Worm (Caenorhabditis elegans) whole organism, L4 larva: ENCODE data around the gene cec-2.
A peak's percentile ranks its signal among the peaks of the same experiment; 100 is the strongest.

Source experiments
- F44E2.7 ChIP-seq: fragments of 200-800 bp; sonication (Bioruptor generic); IDR thresholded peaks from 2 replicates; pipeline ENCODE4 v2.1.2; 2022; ENCODE audit warnings: missing genetic modification characterization, missing compliant biosample characterization
- F49E8.2 ChIP-seq: sonication (generic microtip); optimal IDR thresholded peaks from 2 replicates; lab custom pipeline; 2016; ENCODE audit warnings: missing compliant biosample characterization, mild to moderate bottlenecking, missing genetic modification characterization, borderline replicate concordance
- T20F7.1 ChIP-seq: fragments of 200-800 bp; sonication (Bioruptor generic); optimal IDR thresholded peaks from 2 replicates; lab custom pipeline; 2018; ENCODE audit warnings: mild to moderate bottlenecking, missing genetic modification characterization, missing compliant biosample characterization
- T26A8.4 ChIP-seq: fragments of 200-800 bp; sonication (Bioruptor generic); IDR thresholded peaks from 2 replicates; pipeline ENCODE4 v1.3.6; 2022; ENCODE audit warnings: missing genetic modification characterization, missing compliant biosample characterization
- ZK337.2 ChIP-seq: fragments of 200-800 bp; sonication (Bioruptor generic); IDR thresholded peaks from 2 replicates; pipeline ENCODE4 v1.3.6; 2022; ENCODE audit warnings: missing genetic modification reagents, missing genetic modification characterization, missing compliant biosample characterization
- aha-1 ChIP-seq: fragments of 150-350 bp; peaks from one replicate; lab custom pipeline; 2014; ENCODE audit warnings: missing biosample characterization, missing genetic modification characterization
- arid-1 ChIP-seq: fragments of 200-800 bp; sonication (Bioruptor generic); conservative IDR thresholded peaks from 2 replicates; pipeline ENCODE4 v1.3.6; 2022; ENCODE audit warnings: missing genetic modification reagents, missing genetic modification characterization, missing compliant biosample characterization
- attf-4 ChIP-seq: sonication (generic microtip); optimal IDR thresholded peaks from 3 replicates; lab custom pipeline; 2017; ENCODE audit warnings: missing biosample characterization, missing genetic modification characterization
- ceh-32 ChIP-seq: sonication (generic microtip); optimal IDR thresholded peaks from 2 replicates; lab custom pipeline; 2016; ENCODE audit warnings: mild to moderate bottlenecking, missing genetic modification characterization, missing compliant biosample characterization; ENCODE audit not compliant: poor library complexity
- ceh-62 ChIP-seq: sonication (generic microtip); optimal IDR thresholded peaks from 2 replicates; lab custom pipeline; 2017; ENCODE audit warnings: missing biosample characterization, missing genetic modification characterization
- cey-2 ChIP-seq: sonication (generic microtip); optimal IDR thresholded peaks from 3 replicates; lab custom pipeline; 2017; ENCODE audit warnings: missing genetic modification characterization, mild to moderate bottlenecking, missing compliant biosample characterization, antibody characterized with exemption, borderline replicate concordance; ENCODE audit not compliant: insufficient read depth
- daf-12 ChIP-seq: fragments of 150-350 bp; optimal IDR thresholded peaks from 2 replicates; lab custom pipeline; 2014; ENCODE audit warnings: missing biosample characterization, missing genetic modification reagents, missing genetic modification characterization
- daf-16 ChIP-seq, 3 experiments: sonication (generic microtip); optimal IDR thresholded peaks; 2 replicates each; lab custom pipeline; 2016 to 2017; ENCODE audit warnings: missing genetic modification characterization in 3 of 3, missing genetic modification reagents in 3 of 3, mild to moderate bottlenecking in 2 of 3, missing compliant biosample characterization in 2 of 3, missing biosample characterization in 1 of 3, moderate library complexity in 1 of 3
- daf-19 ChIP-seq: fragments of 200-800 bp; sonication (Bioruptor generic); conservative IDR thresholded peaks from 2 replicates; pipeline ENCODE4 v1.3.6; 2022; ENCODE audit warnings: missing genetic modification characterization, missing compliant biosample characterization
- daf-8 ChIP-seq: fragments of 200-800 bp; sonication (Bioruptor generic); IDR thresholded peaks from 2 replicates; pipeline ENCODE4 v1.3.6; 2022; ENCODE audit warnings: missing genetic modification characterization, missing compliant biosample characterization
- dmd-6 ChIP-seq: fragments of 200-800 bp; sonication (Bioruptor generic); IDR thresholded peaks from 2 replicates; pipeline ENCODE4 v1.3.6; 2022; ENCODE audit warnings: missing genetic modification reagents, missing genetic modification characterization, missing compliant biosample characterization
- dpl-1 ChIP-seq: fragments of 150-350 bp; optimal IDR thresholded peaks from 2 replicates; lab custom pipeline; 2014; ENCODE audit warnings: missing biosample characterization, missing genetic modification reagents, missing genetic modification characterization
- egl-43 ChIP-seq: fragments of 200-800 bp; sonication (Bioruptor generic); IDR thresholded peaks from 2 replicates; pipeline ENCODE4 v1.3.6; 2022; ENCODE audit warnings: missing genetic modification reagents, missing genetic modification characterization, missing compliant biosample characterization
- gei-8 ChIP-seq: fragments of 200-800 bp; sonication (Bioruptor generic); optimal IDR thresholded peaks from 2 replicates; lab custom pipeline; 2018; ENCODE audit warnings: mild to moderate bottlenecking, missing genetic modification characterization, missing compliant biosample characterization
- hlh-11 ChIP-seq: fragments of 200-800 bp; sonication (Bioruptor generic); optimal IDR thresholded peaks from 2 replicates; lab custom pipeline; 2018; ENCODE audit warnings: mild to moderate bottlenecking, missing genetic modification characterization, missing compliant biosample characterization
- hlh-30 ChIP-seq: sonication (generic microtip); optimal IDR thresholded peaks from 2 replicates; lab custom pipeline; 2017; ENCODE audit warnings: antibody characterized with exemption, mild to moderate bottlenecking, missing genetic modification characterization, missing compliant biosample characterization; ENCODE audit not compliant: insufficient read depth
- hmg-1.1 ChIP-seq: fragments of 200-800 bp; sonication (Bioruptor generic); IDR thresholded peaks from 2 replicates; pipeline ENCODE4 v1.3.6; 2022; ENCODE audit warnings: missing genetic modification reagents, missing genetic modification characterization, missing compliant biosample characterization
- lim-7 ChIP-seq: fragments of 200-800 bp; sonication (Bioruptor generic); IDR thresholded peaks from 2 replicates; pipeline ENCODE4 v1.3.6; 2022; ENCODE audit warnings: missing genetic modification characterization, missing compliant biosample characterization
- lir-3 ChIP-seq: sonication (generic microtip); optimal IDR thresholded peaks from 2 replicates; lab custom pipeline; 2016; ENCODE audit warnings: mild to moderate bottlenecking, missing genetic modification characterization, missing compliant biosample characterization
- lsy-2 ChIP-seq, 2 experiments: fragments of 150-350 bp in 1 of 2; sonication (generic microtip) in 1 of 2; optimal IDR thresholded peaks; 2 replicates each; lab custom pipeline; 2014 to 2017; ENCODE audit warnings: missing biosample characterization in 2 of 2, missing genetic modification characterization in 2 of 2
- madf-9 ChIP-seq: fragments of 200-800 bp; sonication (Bioruptor generic); conservative IDR thresholded peaks from 2 replicates; pipeline ENCODE4 v1.3.6; 2022; ENCODE audit warnings: missing genetic modification reagents, missing genetic modification characterization, missing compliant biosample characterization
- mep-1 ChIP-seq: fragments of 150-350 bp; sonication (generic microtip); optimal IDR thresholded peaks from 3 replicates; lab custom pipeline; 2014; ENCODE audit warnings: missing biosample characterization, missing genetic modification characterization
- mes-2 ChIP-seq: sonication (generic microtip); optimal IDR thresholded peaks from 2 replicates; lab custom pipeline; 2016; ENCODE audit warnings: missing genotype, mild to moderate bottlenecking, missing genetic modification characterization, missing compliant biosample characterization; ENCODE audit not compliant: poor library complexity, severe bottlenecking
- nhr-237 ChIP-seq: sonication (generic microtip); optimal IDR thresholded peaks from 2 replicates; lab custom pipeline; 2017; ENCODE audit warnings: missing biosample characterization, missing genetic modification characterization
- nhr-25 ChIP-seq: sonication (generic microtip); optimal IDR thresholded peaks from 2 replicates; lab custom pipeline; 2017; ENCODE audit warnings: missing genetic modification characterization, mild to moderate bottlenecking, missing compliant biosample characterization, antibody characterized with exemption, moderate library complexity, borderline replicate concordance; ENCODE audit not compliant: insufficient read depth
- nhr-28 ChIP-seq: fragments of 150-350 bp; optimal IDR thresholded peaks from 2 replicates; lab custom pipeline; 2014; ENCODE audit warnings: missing biosample characterization, missing genetic modification characterization
- nhr-41 ChIP-seq: fragments of 200-800 bp; sonication (Bioruptor generic); IDR thresholded peaks from 2 replicates; pipeline ENCODE4 v1.3.6; 2022; ENCODE audit warnings: missing genetic modification reagents, missing genetic modification characterization, missing compliant biosample characterization
- nhr-42 ChIP-seq: fragments of 200-800 bp; sonication (Bioruptor generic); IDR thresholded peaks from 2 replicates; pipeline ENCODE4 v1.3.6; 2022; ENCODE audit warnings: missing genetic modification characterization, missing compliant biosample characterization
- nhr-48 ChIP-seq: sonication (generic microtip); optimal IDR thresholded peaks from 2 replicates; lab custom pipeline; 2016; ENCODE audit warnings: mild to moderate bottlenecking, missing genetic modification characterization, missing compliant biosample characterization
- php-3 ChIP-seq: fragments of 200-800 bp; sonication (Bioruptor generic); IDR thresholded peaks from 2 replicates; pipeline ENCODE4 v1.3.6; 2022; ENCODE audit warnings: missing genetic modification reagents, missing genetic modification characterization, missing compliant biosample characterization
- pqm-1 ChIP-seq: sonication (generic microtip); optimal IDR thresholded peaks from 2 replicates; lab custom pipeline; 2017; ENCODE audit warnings: missing biosample characterization, missing genetic modification characterization
- set-16 ChIP-seq: fragments of 200-800 bp; sonication (Bioruptor generic); IDR thresholded peaks from 2 replicates; pipeline ENCODE4 v1.3.6; 2022; ENCODE audit warnings: missing genetic modification reagents, missing genetic modification characterization, missing compliant biosample characterization
- snpc-1.2 ChIP-seq: fragments of 200-800 bp; sonication (Bioruptor generic); IDR thresholded peaks from 2 replicates; pipeline ENCODE4 v1.3.6; 2022; ENCODE audit warnings: missing genetic modification reagents, missing genetic modification characterization, missing compliant biosample characterization
- spr-1 ChIP-seq: sonication (generic microtip); optimal IDR thresholded peaks from 2 replicates; lab custom pipeline; 2016; ENCODE audit warnings: mild to moderate bottlenecking, missing genetic modification characterization, missing compliant biosample characterization
- tag-97 ChIP-seq: fragments of 200-800 bp; sonication (Bioruptor generic); IDR thresholded peaks from 2 replicates; pipeline ENCODE4 v1.3.6; 2022; ENCODE audit warnings: missing genetic modification characterization, missing compliant biosample characterization
- unc-39 ChIP-seq: sonication (generic microtip); optimal IDR thresholded peaks from 2 replicates; lab custom pipeline; 2017; ENCODE audit warnings: missing biosample characterization, missing genetic modification characterization
- vab-7 ChIP-seq: fragments of 200-800 bp; sonication (Bioruptor generic); IDR thresholded peaks from 2 replicates; pipeline ENCODE4 v1.3.6; 2022; ENCODE audit warnings: missing genetic modification reagents, missing genetic modification characterization, missing compliant biosample characterization
- zag-1 ChIP-seq: fragments of 150-350 bp; optimal IDR thresholded peaks from 2 replicates; lab custom pipeline; 2014; ENCODE audit warnings: missing biosample characterization, missing genetic modification characterization
- zip-11 ChIP-seq: fragments of 200-800 bp; sonication (Bioruptor generic); IDR thresholded peaks from 2 replicates; pipeline ENCODE4 v1.3.6; 2022; ENCODE audit warnings: missing genetic modification characterization, missing compliant biosample characterization
- ztf-11 ChIP-seq: fragments of 150-350 bp; optimal IDR thresholded peaks from 2 replicates; lab custom pipeline; 2014; ENCODE audit warnings: missing biosample characterization, missing genetic modification characterization

Gene cec-2

DNA sequence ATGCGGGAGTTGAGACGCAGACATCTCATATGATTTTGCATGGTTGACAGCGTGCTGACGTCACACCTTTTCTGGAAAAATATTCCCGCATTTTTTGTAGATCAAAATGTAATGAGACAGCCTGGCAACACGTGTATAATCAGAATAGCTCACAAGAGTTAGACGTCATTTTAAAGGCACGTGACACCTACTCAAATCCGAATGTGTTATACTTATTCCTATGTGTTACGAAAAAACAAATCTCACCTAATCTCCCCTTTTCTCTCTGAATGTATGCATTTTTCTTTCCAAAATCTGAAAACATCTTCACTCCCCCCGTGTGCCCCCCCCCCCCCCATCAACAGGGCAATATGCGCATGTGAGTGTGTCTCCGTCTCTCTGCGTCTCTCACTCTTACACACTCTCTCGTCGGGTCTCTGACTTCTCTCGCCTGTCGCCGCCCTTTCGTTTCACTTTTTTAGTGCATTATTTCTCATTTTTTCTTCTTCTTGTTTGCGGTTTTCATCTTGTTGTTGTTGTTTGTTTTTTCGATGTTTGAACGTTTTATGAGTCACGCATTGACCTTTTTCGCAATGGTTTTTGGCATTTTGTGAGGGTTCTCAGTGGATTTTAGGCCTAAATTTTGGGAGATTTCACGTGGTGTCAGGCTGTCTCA, 2.1 kb upstream of the cec-2 start (continued):
- TF ChIP-seq cey-2 (tag; lab: Kevin White, UChicago), result no peak
- TF ChIP-seq dmd-6 (GFP tag; lab: Robert Waterston, UW), result peak; percentile 40
- no peak for TF ChIP-seq lir-3 (tag; lab: Kevin White, UChicago)
- TF ChIP-seq attf-4 (tag; lab: Kevin White, UChicago), result no peak
- peak; percentile 72 for TF ChIP-seq T20F7.1
- no peak for TF ChIP-seq daf-19
- peak; percentile 71 for TF ChIP-seq hmg-1.1 (GFP tag; lab: Robert Waterston, UW)
- TF ChIP-seq ceh-32, result no peak
- TF ChIP-seq F44E2.7 (GFP tag; lab: Robert Waterston, UW), result no peak
- TF ChIP-seq nhr-25, result no peak
- TF ChIP-seq hlh-30 (tag; lab: Kevin White, UChicago), result peak; percentile 88
- TF ChIP-seq dpl-1, result peak; percentile 29
- TF ChIP-seq madf-9 (GFP tag; lab: Robert Waterston, UW), result no peak
- TF ChIP-seq snpc-1.2, result no peak
- TF ChIP-seq unc-39 (tag; lab: Kevin White, UChicago), result no peak
- TF ChIP-seq daf-12 (tag; lab: Kevin White, UChicago), result no peak
- no peak for TF ChIP-seq spr-1
- no peak for TF ChIP-seq zip-11
- no peak for TF ChIP-seq ztf-11 (tag; lab: Kevin White, UChicago)
- no peak for TF ChIP-seq php-3 (GFP tag; lab: Robert Waterston, UW)
- no peak for TF ChIP-seq nhr-42
- no peak for TF ChIP-seq mep-1 (tag; lab: Kevin White, UChicago)
- no peak for TF ChIP-seq lim-7 (GFP tag; lab: Robert Waterston, UW)
- TF ChIP-seq F49E8.2 (tag; lab: Kevin White, UChicago), result no peak
- TF ChIP-seq ceh-62 (tag; lab: Kevin White, UChicago), result no peak
- TF ChIP-seq aha-1, result peak; percentile 65
- no peak for TF ChIP-seq vab-7 (GFP tag; lab: Robert Waterston, UW)
- no peak for TF ChIP-seq zag-1 (tag; lab: Kevin White, UChicago)
- peak; percentile 4 for TF ChIP-seq nhr-28 (tag; lab: Kevin White, UChicago)
- TF ChIP-seq ZK337.2, result no peak
- no peak for TF ChIP-seq nhr-41 (GFP tag; lab: Robert Waterston, UW)
- no peak for TF ChIP-seq mes-2 (tag; lab: Kevin White, UChicago)
- TF ChIP-seq daf-8, result no peak
- no peak for TF ChIP-seq nhr-237
- TF ChIP-seq tag-97 (GFP tag; lab: Robert Waterston, UW), result no peak
- peak; percentile 79 for TF ChIP-seq hlh-11 (tag; lab: Kevin White, UChicago)
- no peak for TF ChIP-seq nhr-48 (tag; lab: Kevin White, UChicago)
- no peak for TF ChIP-seq T26A8.4 (GFP tag; lab: Robert Waterston, UW)
- TF ChIP-seq egl-43, result no peak
- no peak for TF ChIP-seq pqm-1 (tag; lab: Kevin White, UChicago)
- no peak for TF ChIP-seq gei-8
- TF ChIP-seq daf-16 (GFP tag; optimal IDR thresholded peaks at IDR 0.05; lab: Kevin White, UChicago), result peak in 1 of 2 experiments; percentile 58
- peak; percentile 47 for TF ChIP-seq daf-16 (tag; optimal IDR thresholded peaks at IDR 0.05; lab: Kevin White, UChicago)
- TF ChIP-seq lsy-2 (tag; optimal IDR thresholded peaks at IDR 0.05; lab: Kevin White, UChicago), result no peak
- TF ChIP-seq set-16 (GFP tag; lab: Robert Waterston, UW), result 0 out of 2 replicates have a peak, but pooled peaks have one; percentile 13
- TF ChIP-seq arid-1 (GFP tag; lab: Robert Waterston, UW), result no peak
